Fruit fly (Drosophila melanogaster): Measurements from ENCODE around the gene CG7878.

DNA sequence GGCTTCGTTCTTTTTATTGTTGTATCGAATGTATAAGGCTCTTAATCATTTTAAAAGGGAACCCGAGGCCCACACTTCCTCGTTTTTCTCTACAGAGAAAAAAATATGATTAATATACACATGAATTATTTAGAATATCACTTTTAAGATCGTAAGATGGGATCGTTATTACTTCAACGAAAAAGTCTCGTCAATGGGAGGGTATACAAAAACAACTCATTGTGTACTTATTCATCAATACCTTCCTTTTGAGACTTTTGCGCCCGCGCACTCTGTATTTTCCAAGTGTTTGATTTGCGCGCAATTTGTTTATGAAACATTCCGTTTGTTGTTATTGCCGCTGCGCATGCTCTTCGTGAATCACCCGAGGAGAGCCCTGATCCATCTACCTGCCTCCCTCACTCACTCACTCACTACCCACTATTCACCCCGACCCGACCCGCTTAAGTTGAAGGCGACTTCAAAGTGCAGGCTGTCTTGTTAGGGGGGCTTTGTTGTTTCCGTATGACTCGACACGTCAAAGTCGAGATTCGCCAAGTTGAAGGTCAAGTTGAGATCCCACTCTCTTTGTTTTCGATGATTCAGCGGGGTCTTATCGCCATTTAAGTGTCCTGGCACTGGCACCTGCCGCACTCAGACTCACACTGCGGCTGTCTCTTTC lies 6.4 kb upstream of the CG7878 start:
- TF ChIP-seq CG8478 (optimal IDR thresholded peaks at IDR 0.05) (no peak), CTCF (optimal IDR thresholded peaks at IDR 0.05) (no peak)
